Fruit fly (Drosophila melanogaster) whole organism, embryonic: ENCODE results near the gene alphaKap4.

Experiments
- Awh ChIP-seq: fragments of 200-800 bp; sonication (Bioruptor generic); IDR thresholded peaks from 2 replicates; pipeline ENCODE4, ENCODE4 v1.3.6; 2022; ENCODE audit warnings: missing biosample characterization, missing genetic modification characterization
- BtbVII ChIP-seq: fragments of 200-800 bp; sonication (Bioruptor generic); optimal IDR thresholded peaks from 3 replicates; lab custom pipeline; 2017; ENCODE audit warnings: missing biosample characterization, mild to moderate bottlenecking, missing genetic modification characterization
- CG11504 ChIP-seq: fragments of 200-800 bp; sonication (Bioruptor generic); optimal IDR thresholded peaks from 3 replicates; lab custom pipeline; 2019; ENCODE audit warnings: missing biosample characterization, mild to moderate bottlenecking, missing genetic modification characterization, moderate library complexity
- CG12391 ChIP-seq: fragments of 200-800 bp; sonication (Bioruptor generic); optimal IDR thresholded peaks from 3 replicates; lab custom pipeline; 2018; ENCODE audit warnings: missing biosample characterization, mild to moderate bottlenecking, missing genetic modification characterization, moderate library complexity
- CG13123 ChIP-seq: fragments of 200-800 bp; sonication (Bioruptor generic); optimal IDR thresholded peaks from 2 replicates; lab custom pipeline; 2016; ENCODE audit warnings: missing biosample characterization, missing genetic modification characterization
- CG14441 ChIP-seq: fragments of 200-800 bp; sonication (Bioruptor generic); IDR thresholded peaks from 2 replicates; pipeline ENCODE4 v1.3.6; 2022; ENCODE audit warnings: missing biosample characterization, missing genetic modification characterization
- CG1529 ChIP-seq: fragments of 200-800 bp; sonication (Bioruptor generic); optimal IDR thresholded peaks from 3 replicates; lab custom pipeline; 2018; ENCODE audit warnings: missing biosample characterization, missing genetic modification characterization
- CG34376 ChIP-seq: fragments of 200-800 bp; sonication (Bioruptor generic); optimal IDR thresholded peaks from 2 replicates; lab custom pipeline; 2018; ENCODE audit warnings: missing biosample characterization, mild to moderate bottlenecking, missing genetic modification characterization
- CG3995 ChIP-seq: fragments of 200-800 bp; sonication (Bioruptor generic); optimal IDR thresholded peaks from 3 replicates; lab custom pipeline; 2016; ENCODE audit warnings: missing biosample characterization, missing genetic modification characterization
- CG4404 ChIP-seq: fragments of 200-800 bp; sonication (Bioruptor generic); IDR thresholded peaks from 2 replicates; pipeline ENCODE4 v1.3.6; 2022; ENCODE audit warnings: missing biosample characterization, missing genetic modification characterization
- CG4820 ChIP-seq: fragments of 200-800 bp; sonication (Bioruptor generic); optimal IDR thresholded peaks from 3 replicates; lab custom pipeline; 2016; ENCODE audit warnings: missing biosample characterization, missing genetic modification characterization
- CG7786 ChIP-seq: fragments of 200-800 bp; sonication (Bioruptor generic); optimal IDR thresholded peaks from 2 replicates; lab custom pipeline; 2016; ENCODE audit warnings: missing biosample characterization, missing genetic modification characterization
- CG7839 ChIP-seq: fragments of 200-800 bp; sonication (Bioruptor generic); optimal IDR thresholded peaks from 3 replicates; lab custom pipeline; 2018; ENCODE audit warnings: missing biosample characterization, mild to moderate bottlenecking, missing genetic modification characterization, moderate library complexity
- Camta ChIP-seq: fragments of 200-800 bp; sonication (Bioruptor generic); optimal IDR thresholded peaks from 2 replicates; lab custom pipeline; 2016; ENCODE audit warnings: missing biosample characterization, missing genetic modification characterization
- GATAe ChIP-seq: fragments of 200-800 bp; sonication (Bioruptor generic); conservative IDR thresholded peaks from 2 replicates; pipeline ENCODE4 v1.3.6; 2022; ENCODE audit warnings: missing biosample characterization, missing genetic modification characterization
- Hey ChIP-seq: fragments of 200-800 bp; sonication (Bioruptor generic); optimal IDR thresholded peaks from 3 replicates; lab custom pipeline; 2018; ENCODE audit warnings: missing biosample characterization, mild to moderate bottlenecking, missing genetic modification characterization
- Hsf ChIP-seq: fragments of 200-800 bp; sonication (Bioruptor generic); optimal IDR thresholded peaks from 3 replicates; lab custom pipeline; 2016; ENCODE audit warnings: missing biosample characterization, missing genetic modification characterization
- Mes4 ChIP-seq: fragments of 200-800 bp; sonication (Bioruptor generic); optimal IDR thresholded peaks from 2 replicates; lab custom pipeline; 2016; ENCODE audit warnings: missing biosample characterization, missing genetic modification characterization
- NK7.1 ChIP-seq: fragments of 200-800 bp; sonication (Bioruptor generic); optimal IDR thresholded peaks from 3 replicates; lab custom pipeline; 2016; ENCODE audit warnings: missing biosample characterization, missing genetic modification characterization
- Neu2 ChIP-seq: fragments of 200-800 bp; sonication (Bioruptor generic); optimal IDR thresholded peaks from 3 replicates; lab custom pipeline; 2016; ENCODE audit warnings: missing biosample characterization, missing genetic modification characterization, borderline replicate concordance
- Side ChIP-seq: fragments of 200-800 bp; sonication (Bioruptor generic); optimal IDR thresholded peaks from 2 replicates; lab custom pipeline; 2016; ENCODE audit warnings: missing biosample characterization, missing genetic modification characterization
- Six4 ChIP-seq: fragments of 200-800 bp; sonication (Bioruptor generic); optimal IDR thresholded peaks from 2 replicates; lab custom pipeline; 2016; ENCODE audit warnings: missing biosample characterization, missing genetic modification characterization
- Sox100B ChIP-seq: fragments of 200-800 bp; sonication (Bioruptor generic); optimal IDR thresholded peaks from 3 replicates; lab custom pipeline; 2018; ENCODE audit warnings: missing biosample characterization, mild to moderate bottlenecking, missing genetic modification characterization
- Spps ChIP-seq: fragments of 200-800 bp; sonication (Bioruptor generic); optimal IDR thresholded peaks from 2 replicates; lab custom pipeline; 2018; ENCODE audit warnings: missing biosample characterization, mild to moderate bottlenecking, missing genetic modification characterization
- cg ChIP-seq: fragments of 200-800 bp; sonication (Bioruptor generic); optimal IDR thresholded peaks from 3 replicates; lab custom pipeline; 2019; ENCODE audit warnings: missing biosample characterization, mild to moderate bottlenecking, missing genetic modification characterization, moderate library complexity
- ci ChIP-seq: fragments of 200-800 bp; sonication (Bioruptor generic); IDR thresholded peaks from 3 replicates; pipeline ENCODE4 v1.3.6; 2022; ENCODE audit warnings: missing biosample characterization, missing genetic modification characterization
- cwo ChIP-seq: fragments of 200-800 bp; sonication (Bioruptor generic); optimal IDR thresholded peaks from 3 replicates; lab custom pipeline; 2017; ENCODE audit warnings: missing biosample characterization, missing genetic modification characterization, mild to moderate bottlenecking, moderate library complexity, missing genetic modification reagents
- dan ChIP-seq: fragments of 200-800 bp; sonication (Bioruptor generic); IDR thresholded peaks from 2 replicates; pipeline ENCODE4 v1.3.6; 2022; ENCODE audit warnings: missing biosample characterization, missing genetic modification characterization
- ems ChIP-seq: fragments of 200-800 bp; sonication (Bioruptor generic); optimal IDR thresholded peaks from 3 replicates; lab custom pipeline; 2016; ENCODE audit warnings: missing biosample characterization, missing genetic modification characterization
- exex ChIP-seq: fragments of 200-800 bp; sonication (Bioruptor generic); optimal IDR thresholded peaks from 4 replicates; lab custom pipeline; 2018; ENCODE audit warnings: missing biosample characterization, mild to moderate bottlenecking, missing genetic modification characterization, moderate library complexity
- grn ChIP-seq: fragments of 200-800 bp; sonication (Bioruptor generic); optimal IDR thresholded peaks from 3 replicates; lab custom pipeline; 2017; ENCODE audit warnings: missing biosample characterization, missing genetic modification characterization
- gro ChIP-seq: fragments of 200-800 bp; sonication (Bioruptor generic); optimal IDR thresholded peaks from 2 replicates; lab custom pipeline; 2016; ENCODE audit warnings: missing biosample characterization, missing genetic modification characterization
- hb ChIP-seq: fragments of 200-800 bp; sonication (Bioruptor generic); IDR thresholded peaks from 3 replicates; pipeline ENCODE4 v1.3.6; 2022; ENCODE audit warnings: missing biosample characterization, missing genetic modification characterization; ENCODE audit not compliant: partially characterized antibody
- lab ChIP-seq: fragments of 200-800 bp; sonication (Bioruptor generic); optimal IDR thresholded peaks from 3 replicates; lab custom pipeline; 2017; ENCODE audit warnings: missing biosample characterization, missing genetic modification characterization, mild to moderate bottlenecking, moderate library complexity, missing genetic modification reagents
- lola ChIP-seq, 3 experiments: fragments of >200 bp in 2 of 3; fragments of 200-800 bp in 1 of 3; sonication (Bioruptor generic) in 1 of 3; optimal IDR thresholded peaks; 2 replicates each; lab custom pipeline; 2017 to 2019; ENCODE audit warnings: missing biosample characterization in 3 of 3, missing genetic modification characterization in 3 of 3, mild to moderate bottlenecking in 1 of 3, moderate library complexity in 1 of 3
- mirr ChIP-seq: fragments of 200-800 bp; sonication (Bioruptor generic); optimal IDR thresholded peaks from 3 replicates; lab custom pipeline; 2018; ENCODE audit warnings: missing biosample characterization, mild to moderate bottlenecking, missing genetic modification characterization
- prd ChIP-seq, 3 experiments: fragments of >200 bp in 2 of 3; fragments of 200-800 bp in 1 of 3; sonication (Bioruptor generic) in 1 of 3; optimal IDR thresholded peaks in 2 of 3; IDR thresholded peaks in 1 of 3; 2 replicates in 2 of 3; 3 replicates in 1 of 3; pipeline versions ENCODE4 v1.3.6 to Lab custom; 2017 to 2022; ENCODE audit warnings: missing biosample characterization in 1 of 3, missing genetic modification characterization in 1 of 3
- rib ChIP-seq: fragments of 200-800 bp; sonication (Bioruptor generic); IDR thresholded peaks from 2 replicates; pipeline ENCODE4 v1.3.6; 2022; ENCODE audit warnings: missing biosample characterization, missing genetic modification characterization
- sug ChIP-seq: fragments of 200-800 bp; optimal IDR thresholded peaks from 2 replicates; lab custom pipeline; 2019; ENCODE audit warnings: missing biosample characterization, mild to moderate bottlenecking, missing genetic modification characterization, moderate library complexity
- ttk ChIP-seq: fragments of 200-800 bp; sonication (Bioruptor generic); IDR thresholded peaks from 2 replicates; pipeline ENCODE4 v2.1.2; 2022; ENCODE audit warnings: missing biosample characterization, missing genetic modification characterization
- usp ChIP-seq: fragments of >200 bp; optimal IDR thresholded peaks from 2 replicates; lab custom pipeline; 2017; ENCODE audit warnings: missing biosample characterization, missing genetic modification characterization
- z ChIP-seq: fragments of 200-800 bp; sonication (Bioruptor generic); IDR thresholded peaks from 3 replicates; pipeline ENCODE4 v1.3.6; 2022; ENCODE audit warnings: missing biosample characterization, missing genetic modification characterization

alphaKap4 gene

DNA sequence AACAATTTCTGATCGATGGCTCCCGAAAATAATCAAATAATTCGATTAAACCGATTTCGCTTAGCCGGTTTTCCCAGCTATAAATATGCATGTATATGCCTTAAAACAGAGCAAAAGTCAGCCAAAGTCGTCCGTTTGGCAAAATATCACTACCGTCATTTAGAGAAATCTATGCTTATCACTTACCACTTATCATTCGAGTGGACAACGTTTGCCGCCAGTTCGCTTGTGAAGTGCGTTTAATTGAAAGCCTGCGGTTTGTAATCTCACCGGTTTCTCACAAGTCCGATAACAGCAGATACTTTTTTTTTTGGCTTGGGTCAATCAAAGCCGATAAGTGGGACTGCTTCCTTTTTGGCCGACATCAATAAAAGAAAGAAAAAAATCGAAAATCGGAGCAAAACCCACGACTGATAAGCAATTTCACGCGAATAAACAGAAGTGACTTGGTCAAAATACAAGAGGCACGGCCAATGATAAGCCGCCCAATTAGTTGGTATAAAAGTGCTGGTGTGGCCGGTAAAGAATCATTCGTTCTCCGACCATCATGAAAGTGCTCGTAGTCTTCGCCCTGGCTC, 39.5 kb upstream of the alphaKap4 start, which contains the start of gene Jon65Aiii (continued):
- peak; percentile 71 for TF ChIP-seq CG34376 (GFP tag; lab: Kevin White, UChicago)
- TF ChIP-seq CG4820 (GFP tag; lab: Kevin White, UChicago) = no peak
- no peak for TF ChIP-seq rib (GFP tag; lab: Robert Waterston, UW)
- no peak for TF ChIP-seq z
- TF ChIP-seq ems = no peak
- no peak for TF ChIP-seq hb (GFP tag; lab: Robert Waterston, UW)
- TF ChIP-seq CG7786 (GFP tag; lab: Kevin White, UChicago) = no peak
- TF ChIP-seq mirr = peak; percentile 88
- no peak for TF ChIP-seq CG14441
- peak; percentile 15 for TF ChIP-seq cwo (GFP tag; lab: Kevin White, UChicago)
- TF ChIP-seq Neu2 (GFP tag; lab: Kevin White, UChicago) = no peak
- TF ChIP-seq Awh = no peak
- no peak for TF ChIP-seq Mes4
- peak; percentile 99 for TF ChIP-seq Hey (tag; lab: Kevin White, UChicago)
- no peak for TF ChIP-seq Spps
- no peak for TF ChIP-seq Six4
- TF ChIP-seq sug (tag; lab: Kevin White, UChicago) = peak; percentile 70
- TF ChIP-seq CG12391 (tag; lab: Kevin White, UChicago) = no peak
- TF ChIP-seq exex = peak; percentile 99
- TF ChIP-seq Camta (GFP tag; lab: Kevin White, UChicago) = no peak
- no peak for TF ChIP-seq CG11504 (tag; lab: Kevin White, UChicago)
- no peak for TF ChIP-seq CG7839 (tag; lab: Kevin White, UChicago)
- no peak for TF ChIP-seq prd (optimal IDR thresholded peaks at IDR 0.05; lab: Kevin White, UChicago)
- no peak for TF ChIP-seq prd (GFP tag; IDR thresholded peaks at IDR 0.05; lab: Robert Waterston, UW)
- TF ChIP-seq lab = peak; percentile 1
- no peak for TF ChIP-seq BtbVII (GFP tag; lab: Kevin White, UChicago)
- TF ChIP-seq Side = no peak
- no peak for TF ChIP-seq Hsf (GFP tag; lab: Kevin White, UChicago)
- TF ChIP-seq NK7.1 (GFP tag; lab: Kevin White, UChicago) = no peak
- TF ChIP-seq CG1529 (GFP tag; lab: Kevin White, UChicago) = no peak
- TF ChIP-seq ttk (GFP tag; lab: Robert Waterston, UW) = no peak
- no peak for TF ChIP-seq CG3995 (GFP tag; lab: Kevin White, UChicago)
- TF ChIP-seq usp (GFP tag; lab: Kevin White, UChicago) = no peak
- no peak for TF ChIP-seq dan
- no peak for TF ChIP-seq CG4404 (GFP tag; lab: Robert Waterston, UW)
- peak; percentile 76 for TF ChIP-seq gro (GFP tag; lab: Kevin White, UChicago)
- peak; percentile 83 for TF ChIP-seq grn (GFP tag; lab: Kevin White, UChicago)
- TF ChIP-seq lola (GFP tag; optimal IDR thresholded peaks at IDR 0.05; lab: Kevin White, UChicago) = no peak
- no peak for TF ChIP-seq CG13123 (GFP tag; lab: Kevin White, UChicago)
- TF ChIP-seq ci (GFP tag; lab: Robert Waterston, UW) = no peak
- TF ChIP-seq Sox100B (GFP tag; lab: Kevin White, UChicago) = no peak
- TF ChIP-seq cg (GFP tag; lab: Kevin White, UChicago) = no peak
- peak; percentile 37; the same call in 1 of the 2 replicates for TF ChIP-seq GATAe (GFP tag; lab: Robert Waterston, UW)
